Fruit fly (Drosophila melanogaster): Measurements from ENCODE around the gene chico.

- TF ChIP-seq psq (optimal IDR thresholded peaks at IDR 0.05) (no peak), insv (optimal IDR thresholded peaks at IDR 0.05) (no peak), h (optimal IDR thresholded peaks at IDR 0.05) (no peak), Sin3A (optimal IDR thresholded peaks at IDR 0.05) (no peak), ttk (optimal IDR thresholded peaks at IDR 0.05) (no peak), Myc (optimal IDR thresholded peaks at IDR 0.05) (no peak)
These were observed 48.0 kb downstream of the chico start, which contains the start of gene Sur for dm6 chr2L:10198911-10199310.

All from Kc167 (cell line).